Fruit fly (Drosophila melanogaster): ENCODE measurements around the gene nAChRbeta3.

- TF ChIP-seq CG32121 (GFP tag; IDR thresholded peaks at IDR 0.05) (no peak), rn (GFP tag; IDR thresholded peaks at IDR 0.05) (no peak), Pif1A (GFP tag; optimal IDR thresholded peaks at IDR 0.05) (no peak), Pif1B (GFP tag; optimal IDR thresholded peaks at IDR 0.05) (no peak), CG9948 (tag; optimal IDR thresholded peaks at IDR 0.05) (no peak), CG13204 (GFP tag; optimal IDR thresholded peaks at IDR 0.05) (no peak), fd96Ca (GFP tag; IDR thresholded peaks at IDR 0.05) (no peak), CG14655 (GFP tag; optimal IDR thresholded peaks at IDR 0.05) (no peak), CG8159 (tag; optimal IDR thresholded peaks at IDR 0.05) (no peak), D1 (tag; optimal IDR thresholded peaks at IDR 0.05) (no peak), CG12605 (GFP tag; IDR thresholded peaks at IDR 0.05) (no peak), CG4496 (GFP tag; IDR thresholded peaks at IDR 0.05) (no peak), gl (tag; optimal IDR thresholded peaks at IDR 0.05) (no peak), CG10348 (GFP tag; IDR thresholded peaks at IDR 0.05) (no peak)
These were observed 40.3 kb downstream of the nAChRbeta3 start for dm6 chr2L:585268-585667.

Measured in whole organism, pupa.